Fruit fly (Drosophila melanogaster) whole organism, wandering third instar larva: ENCODE results near the gene CG1113.
A peak's percentile ranks its signal among the peaks of the same experiment; 100 is the strongest.

Source experiments
- Abd-B ChIP-seq: fragments of >200 bp; optimal IDR thresholded peaks from 2 replicates; lab custom pipeline; 2017; ENCODE audit warnings: missing biosample characterization, missing genetic modification characterization
- CG32264 ChIP-seq: fragments of 200-800 bp; sonication (Bioruptor generic); optimal IDR thresholded peaks from 2 replicates; lab custom pipeline; 2016; ENCODE audit warnings: missing biosample characterization, missing genetic modification characterization
- CG9705 ChIP-seq: fragments of 200-800 bp; sonication (Bioruptor generic); optimal IDR thresholded peaks from 2 replicates; lab custom pipeline; 2018; ENCODE audit warnings: missing biosample characterization, mild to moderate bottlenecking, missing genetic modification characterization
- CrebA ChIP-seq: fragments of 200-800 bp; sonication (Bioruptor generic); optimal IDR thresholded peaks from 2 replicates; lab custom pipeline; 2016; ENCODE audit warnings: missing biosample characterization, mild to moderate bottlenecking, missing genetic modification characterization, borderline replicate concordance
- Dfd ChIP-seq: fragments of >200 bp; optimal IDR thresholded peaks from 2 replicates; lab custom pipeline; 2017; ENCODE audit warnings: missing biosample characterization, missing genetic modification characterization
- Dif ChIP-seq: fragments of 200-275, 200-300 bp; sonication (Bioruptor generic); optimal IDR thresholded peaks from 2 replicates; lab custom pipeline; 2018; ENCODE audit warnings: missing biosample characterization, missing genetic modification characterization; ENCODE audit not compliant: partially characterized antibody
- GATAd ChIP-seq: sonication (Bioruptor generic); optimal IDR thresholded peaks from 2 replicates; lab custom pipeline; 2016; ENCODE audit warnings: missing biosample characterization, missing genetic modification characterization
- HLH106 ChIP-seq: fragments of 200-800 bp; optimal IDR thresholded peaks from 3 replicates; lab custom pipeline; 2019; ENCODE audit warnings: missing biosample characterization, mild to moderate bottlenecking, missing genetic modification characterization, moderate library complexity
- Hnf4 ChIP-seq: fragments of 200-800 bp; sonication (Bioruptor generic); optimal IDR thresholded peaks from 2 replicates; lab custom pipeline; 2016; ENCODE audit warnings: missing biosample characterization, mild to moderate bottlenecking, missing genetic modification characterization
- Hr78 ChIP-seq: fragments of >200 bp; optimal IDR thresholded peaks from 2 replicates; lab custom pipeline; 2017; ENCODE audit warnings: missing biosample characterization, missing genetic modification characterization
- Hr83 ChIP-seq: fragments of 200-300 bp; sonication (Bioruptor generic); optimal IDR thresholded peaks from 2 replicates; lab custom pipeline; 2016; ENCODE audit warnings: missing biosample characterization, mild to moderate bottlenecking, missing genetic modification characterization, moderate library complexity; ENCODE audit not compliant: poor library complexity, severe bottlenecking
- Jra ChIP-seq: sonication (Bioruptor generic); optimal IDR thresholded peaks from 2 replicates; lab custom pipeline; 2016; ENCODE audit warnings: missing biosample characterization, missing genetic modification characterization
- Mio ChIP-seq: sonication (Bioruptor generic); optimal IDR thresholded peaks from 2 replicates; lab custom pipeline; 2016; ENCODE audit warnings: missing biosample characterization, missing genetic modification characterization
- Myc ChIP-seq: fragments of >200 bp; optimal IDR thresholded peaks from 2 replicates; lab custom pipeline; 2017
- N ChIP-seq: fragments of >200 bp; optimal IDR thresholded peaks from 2 replicates; lab custom pipeline; 2018; ENCODE audit warnings: missing biosample characterization, missing external identifiers, missing genetic modification characterization
- OdsH ChIP-seq: fragments of 200-800 bp; sonication (Bioruptor generic); optimal IDR thresholded peaks from 2 replicates; lab custom pipeline; 2016; ENCODE audit warnings: missing biosample characterization, mild to moderate bottlenecking, missing genetic modification characterization
- Rel ChIP-seq, 2 experiments: fragments of 200-800 bp; sonication (Bioruptor generic) in 1 of 2; optimal IDR thresholded peaks; 2 replicates in 1 of 2; 3 replicates in 1 of 2; lab custom pipeline; 2016 to 2019; ENCODE audit warnings: mild to moderate bottlenecking in 2 of 2, missing biosample characterization in 2 of 2, missing genetic modification characterization in 2 of 2, moderate library complexity in 1 of 2
- Sp1 ChIP-seq: fragments of 200-800 bp; sonication (Bioruptor generic); optimal IDR thresholded peaks from 3 replicates; lab custom pipeline; 2019; ENCODE audit warnings: missing biosample characterization, mild to moderate bottlenecking, missing genetic modification characterization, moderate library complexity
- Vsx2 ChIP-seq: fragments of 200-300, 225-300 bp; sonication (Bioruptor generic); optimal IDR thresholded peaks from 2 replicates; lab custom pipeline; 2018; ENCODE audit warnings: missing biosample characterization, missing genetic modification characterization; ENCODE audit not compliant: partially characterized antibody
- br ChIP-seq: fragments of 200-800 bp; sonication (Bioruptor generic); optimal IDR thresholded peaks from 2 replicates; lab custom pipeline; 2016; ENCODE audit warnings: missing biosample characterization, missing genetic modification characterization
- brk ChIP-seq: fragments of 200-800 bp; sonication (Bioruptor generic); optimal IDR thresholded peaks from 2 replicates; lab custom pipeline; 2016; ENCODE audit warnings: missing biosample characterization, mild to moderate bottlenecking, missing genetic modification characterization
- dl ChIP-seq, 2 experiments: fragments of 175-275, 200-275 bp in 1 of 2; fragments of 200-275 bp in 1 of 2; sonication (Bioruptor generic); optimal IDR thresholded peaks; lab custom pipeline; 2018; ENCODE audit warnings: mild to moderate bottlenecking in 2 of 2, missing biosample characterization in 2 of 2, missing genetic modification characterization in 2 of 2, moderate library complexity in 2 of 2; ENCODE audit not compliant: partially characterized antibody in 2 of 2, insufficient read depth in 1 of 2
- dmrt93B ChIP-seq: fragments of 200-800 bp; sonication (Bioruptor generic); optimal IDR thresholded peaks from 2 replicates; lab custom pipeline; 2018; ENCODE audit warnings: missing biosample characterization, mild to moderate bottlenecking, missing genetic modification characterization
- dsf ChIP-seq: sonication (Bioruptor generic); optimal IDR thresholded peaks from 2 replicates; lab custom pipeline; 2016; ENCODE audit warnings: missing biosample characterization, missing genetic modification characterization, borderline replicate concordance
- ey ChIP-seq: fragments of 200-800 bp; sonication (Bioruptor generic); optimal IDR thresholded peaks from 2 replicates; lab custom pipeline; 2016; ENCODE audit warnings: missing biosample characterization, missing genetic modification characterization
- foxo ChIP-seq, 2 experiments: fragments of 200-800 bp; sonication (Bioruptor generic); optimal IDR thresholded peaks; 2 replicates in 1 of 2; 3 replicates in 1 of 2; lab custom pipeline; 2016 to 2017; ENCODE audit warnings: missing biosample characterization in 2 of 2, missing genetic modification characterization in 2 of 2
- fru ChIP-seq: fragments of 200-800 bp; sonication (Bioruptor generic); optimal IDR thresholded peaks from 3 replicates; lab custom pipeline; 2016; ENCODE audit warnings: missing biosample characterization, mild to moderate bottlenecking, missing genetic modification characterization
- h ChIP-seq: fragments of 200-800 bp; sonication (Bioruptor generic); optimal IDR thresholded peaks from 3 replicates; lab custom pipeline; 2016; ENCODE audit warnings: missing biosample characterization, mild to moderate bottlenecking, missing genetic modification characterization
- jim ChIP-seq: fragments of 175-275, 200-325 bp; sonication (Bioruptor generic); optimal IDR thresholded peaks from 2 replicates; lab custom pipeline; 2016; ENCODE audit warnings: missing biosample characterization, mild to moderate bottlenecking, missing genetic modification characterization
- lola ChIP-seq: fragments of >200 bp; optimal IDR thresholded peaks from 2 replicates; lab custom pipeline; 2017; ENCODE audit warnings: missing biosample characterization, missing genetic modification characterization
- pan ChIP-seq: fragments of >200 bp; optimal IDR thresholded peaks from 2 replicates; lab custom pipeline; 2017
- psq ChIP-seq: fragments of 200-800 bp; sonication (Bioruptor generic); optimal IDR thresholded peaks from 3 replicates; lab custom pipeline; 2017; ENCODE audit warnings: missing biosample characterization, mild to moderate bottlenecking, missing genetic modification characterization, moderate library complexity
- rgr ChIP-seq: fragments of 200-800 bp; sonication (Bioruptor generic); optimal IDR thresholded peaks from 3 replicates; lab custom pipeline; 2016; ENCODE audit warnings: missing biosample characterization, mild to moderate bottlenecking, missing genetic modification characterization
- sage ChIP-seq: fragments of 200-800 bp; sonication (Bioruptor generic); optimal IDR thresholded peaks from 2 replicates; lab custom pipeline; 2016; ENCODE audit warnings: missing biosample characterization, mild to moderate bottlenecking, missing genetic modification characterization
- sv ChIP-seq: fragments of 200-800 bp; sonication (Bioruptor generic); optimal IDR thresholded peaks from 3 replicates; lab custom pipeline; 2016; ENCODE audit warnings: missing biosample characterization, missing genetic modification characterization
- tai ChIP-seq: sonication (Bioruptor generic); optimal IDR thresholded peaks from 2 replicates; lab custom pipeline; 2016; ENCODE audit warnings: missing biosample characterization, missing genetic modification characterization
- usp ChIP-seq: fragments of >200 bp; optimal IDR thresholded peaks from 2 replicates; lab custom pipeline; 2017; ENCODE audit warnings: missing biosample characterization, missing genetic modification characterization
- woc ChIP-seq: sonication (Bioruptor generic); optimal IDR thresholded peaks from 2 replicates; lab custom pipeline; 2016; ENCODE audit warnings: missing biosample characterization, mild to moderate bottlenecking, missing genetic modification characterization

The CG1113 gene

DNA sequence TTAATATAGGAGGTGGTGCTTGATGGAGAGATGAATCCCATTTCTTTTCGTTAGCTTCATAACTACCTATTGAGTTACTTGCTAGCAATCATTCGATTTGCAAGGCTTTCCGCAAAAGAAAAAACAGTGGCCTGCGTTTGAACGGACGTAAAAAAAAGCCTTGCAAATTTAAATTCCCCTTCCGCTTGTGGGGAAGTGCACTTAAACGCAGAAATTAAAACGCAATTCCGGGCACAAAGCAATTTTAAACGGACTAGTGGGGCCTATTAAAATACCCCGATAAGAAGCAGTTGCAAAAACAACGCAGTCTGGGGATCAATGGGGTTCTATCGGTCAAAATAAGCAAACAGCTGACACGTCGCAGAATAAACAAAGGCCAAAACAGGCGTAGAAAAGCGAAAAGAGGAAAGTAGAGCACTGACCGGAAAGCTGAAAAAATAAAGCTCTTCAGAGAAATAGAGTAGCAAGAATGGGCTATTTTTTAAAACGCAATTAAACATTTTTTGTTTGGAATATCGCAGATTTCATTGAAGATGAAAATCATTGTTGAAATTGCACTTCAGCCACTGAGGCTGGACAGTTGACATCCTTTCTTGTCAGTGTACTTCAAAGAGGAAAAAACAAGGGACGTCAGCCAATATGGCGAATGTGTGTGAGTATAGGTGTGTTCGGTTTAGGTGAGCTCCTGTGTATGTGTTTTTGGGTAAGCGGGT, 2.3 kb upstream of the CG1113 start (continued):
- TF ChIP-seq pan (lab: Kevin White, UChicago) (no peak), Mio (peak; percentile 2), Dfd (no peak), Vsx2 (peak; percentile 19), usp (GFP tag; lab: Kevin White, UChicago) (no peak), h (GFP tag; lab: Kevin White, UChicago) (peak; percentile 62), Myc (lab: Kevin White, UChicago) (no peak), ey (GFP tag; lab: Kevin White, UChicago) (peak; percentile 65), OdsH (GFP tag; lab: Kevin White, UChicago) (peak; percentile 54), HLH106 (peak; percentile 24), sage (peak; percentile 52), N (GFP tag; lab: Kevin White, UChicago) (no peak), br (GFP tag; lab: Kevin White, UChicago) (peak; percentile 56), Hr83 (GFP tag; lab: Kevin White, UChicago) (peak; percentile 59), tai (GFP tag; lab: Kevin White, UChicago) (peak; percentile 48)

DNA sequence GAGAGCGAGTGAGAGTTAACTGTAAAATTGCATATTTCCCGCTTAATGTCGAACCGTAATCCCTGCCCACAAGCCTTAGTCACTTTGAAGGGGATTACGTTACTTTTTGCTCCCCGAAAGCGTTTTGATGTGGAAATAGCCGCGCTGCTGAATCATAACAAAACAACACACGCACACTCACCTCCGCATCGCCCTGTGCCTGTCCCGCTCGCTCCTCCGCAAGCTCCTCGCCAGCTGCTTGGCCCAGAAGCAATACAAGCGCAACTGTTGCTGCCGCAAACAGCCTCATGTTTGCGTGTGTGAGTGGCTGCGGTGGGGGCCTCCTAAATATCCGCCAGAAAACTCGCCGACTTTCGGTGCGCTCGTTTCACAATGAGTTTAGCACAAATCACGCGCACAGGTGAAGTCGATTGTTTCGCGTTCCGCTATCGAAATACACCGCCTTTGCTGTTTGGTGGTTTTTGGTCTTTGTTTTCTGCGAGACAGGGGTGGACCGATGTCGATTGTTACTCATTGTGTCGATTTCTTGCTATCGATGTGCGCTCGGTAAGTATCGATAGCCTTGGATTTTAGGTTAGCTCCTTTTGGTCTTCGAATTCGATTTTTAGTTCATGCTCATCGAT, 1.6 kb upstream of the CG1113 start, which contains the start of gene CtsF:
Gene CtsF, minus strand, starts transcription at position 503 of the 623 bp plus-strand sequence.
- TF ChIP-seq CrebA (GFP tag; lab: Kevin White, UChicago), result no peak
- TF ChIP-seq Hnf4, result no peak
- TF ChIP-seq psq (GFP tag; lab: Kevin White, UChicago), result peak; percentile 17
- peak; percentile 60 for TF ChIP-seq h (GFP tag; lab: Kevin White, UChicago)
- TF ChIP-seq Vsx2, result no peak
- TF ChIP-seq dmrt93B (GFP tag; lab: Kevin White, UChicago), result no peak
- TF ChIP-seq Jra (GFP tag; lab: Kevin White, UChicago), result no peak
- TF ChIP-seq brk (GFP tag; lab: Kevin White, UChicago), result peak; percentile 0
- no peak for TF ChIP-seq GATAd
- TF ChIP-seq Myc (lab: Kevin White, UChicago), result peak; percentile 29
- TF ChIP-seq fru (GFP tag; lab: Kevin White, UChicago), result peak; percentile 15
- no peak for TF ChIP-seq CG9705 (GFP tag; lab: Kevin White, UChicago)
- peak; percentile 45 for TF ChIP-seq OdsH (GFP tag; lab: Kevin White, UChicago)
- no peak for TF ChIP-seq sage
- no peak for TF ChIP-seq Dfd
- peak; percentile 23 for TF ChIP-seq Abd-B (GFP tag; lab: Kevin White, UChicago)
- peak; percentile 21 for TF ChIP-seq rgr
- peak; percentile 63 for TF ChIP-seq br (GFP tag; lab: Kevin White, UChicago)
- TF ChIP-seq HLH106, result peak; percentile 21
- TF ChIP-seq Hr83 (GFP tag; lab: Kevin White, UChicago), result no peak
- peak in 1 of 2 experiments; percentile 32 for TF ChIP-seq foxo (GFP tag; optimal IDR thresholded peaks at IDR 0.05; lab: Kevin White, UChicago)
- TF ChIP-seq Mio, result no peak
- peak; percentile 58 for TF ChIP-seq Sp1 (GFP tag; lab: Kevin White, UChicago)
- TF ChIP-seq pan (lab: Kevin White, UChicago), result no peak
- no peak for TF ChIP-seq dl (GFP tag; optimal IDR thresholded peaks at IDR 0.05; lab: Kevin White, UChicago; ENCODE audit: insufficient read depth in 1 of 2, partially characterized antibody in 2 of 2)
- TF ChIP-seq Rel (GFP tag; optimal IDR thresholded peaks at IDR 0.05; lab: Kevin White, UChicago), result no peak
- TF ChIP-seq Rel (tag; optimal IDR thresholded peaks at IDR 0.05; lab: Kevin White, UChicago), result peak; percentile 92
- no peak for TF ChIP-seq usp (GFP tag; lab: Kevin White, UChicago)
- no peak for TF ChIP-seq dsf (GFP tag; lab: Kevin White, UChicago)
- TF ChIP-seq tai (GFP tag; lab: Kevin White, UChicago), result no peak
- no peak for TF ChIP-seq jim (GFP tag; lab: Kevin White, UChicago)
- TF ChIP-seq CG32264, result no peak
- no peak for TF ChIP-seq Dif (GFP tag; lab: Kevin White, UChicago)
- peak; percentile 15 for TF ChIP-seq N (GFP tag; lab: Kevin White, UChicago)
- TF ChIP-seq Hr78 (GFP tag; lab: Kevin White, UChicago), result no peak
- no peak for TF ChIP-seq lola (GFP tag; lab: Kevin White, UChicago)
- no peak for TF ChIP-seq ey (GFP tag; lab: Kevin White, UChicago)
- peak; percentile 13 for TF ChIP-seq sv (GFP tag; lab: Kevin White, UChicago)
- TF ChIP-seq woc (GFP tag; lab: Kevin White, UChicago), result no peak
- TF ChIP-seq, all 38 proteins: peak for 15
